Fruit fly (Drosophila melanogaster): ENCODE results near the gene dgt1.

dgt1 gene

DNA sequence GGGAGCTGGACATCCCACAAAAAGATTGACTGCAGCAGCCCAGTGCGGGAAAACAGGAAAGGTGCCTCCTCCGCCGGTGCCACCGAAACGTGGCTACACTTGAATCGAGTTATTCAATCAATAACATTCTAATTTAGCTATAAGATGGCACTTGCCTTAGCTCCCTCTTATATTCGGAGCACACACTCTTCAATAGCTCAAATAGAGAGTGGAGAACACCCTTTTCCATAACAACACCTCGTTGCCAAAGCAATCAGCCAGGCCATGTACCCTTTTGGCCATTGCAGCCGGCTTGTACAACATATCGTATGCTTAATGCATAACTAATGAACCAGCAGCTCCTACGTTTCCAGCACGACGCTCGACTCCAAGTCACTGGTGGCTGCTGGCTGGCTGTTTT, 19.5 kb downstream of the dgt1 start:
- TF ChIP-seq Sin3A (optimal IDR thresholded peaks at IDR 0.05) = no peak
- no peak for TF ChIP-seq psq (optimal IDR thresholded peaks at IDR 0.05)
- TF ChIP-seq insv (optimal IDR thresholded peaks at IDR 0.05) = no peak
- no peak for TF ChIP-seq Myc (optimal IDR thresholded peaks at IDR 0.05)
- TF ChIP-seq h (optimal IDR thresholded peaks at IDR 0.05) = no peak
- no peak for TF ChIP-seq ttk (optimal IDR thresholded peaks at IDR 0.05)

DNA sequence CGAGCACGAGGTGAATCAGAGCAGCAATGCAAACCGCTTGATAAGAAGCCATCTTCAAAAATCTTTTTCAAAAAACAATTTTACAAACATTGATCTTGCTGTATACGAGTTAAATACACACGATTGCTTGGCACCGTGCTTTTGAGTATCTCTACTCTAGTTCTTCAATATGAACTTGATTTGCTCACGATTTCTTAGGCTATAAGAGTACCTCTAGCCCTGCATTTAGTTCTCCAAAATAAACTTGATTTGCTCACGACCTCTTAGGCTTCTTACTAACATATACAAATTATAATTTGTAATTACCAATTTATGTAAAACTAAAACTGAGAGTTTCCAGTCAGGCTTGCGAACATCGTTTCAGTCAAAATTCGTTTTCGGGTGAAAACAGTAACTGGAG, 21.1 kb downstream of the dgt1 start, which contains the start of gene CG42592:
TSS of gene CG42592 (minus strand) at position 101 of the 400 bp plus-strand sequence.
- TF ChIP-seq psq (optimal IDR thresholded peaks at IDR 0.05) (no peak), Myc (optimal IDR thresholded peaks at IDR 0.05) (no peak), h (optimal IDR thresholded peaks at IDR 0.05) (no peak), insv (optimal IDR thresholded peaks at IDR 0.05) (no peak), ttk (optimal IDR thresholded peaks at IDR 0.05) (no peak), Sin3A (optimal IDR thresholded peaks at IDR 0.05) (no peak)

DNA sequence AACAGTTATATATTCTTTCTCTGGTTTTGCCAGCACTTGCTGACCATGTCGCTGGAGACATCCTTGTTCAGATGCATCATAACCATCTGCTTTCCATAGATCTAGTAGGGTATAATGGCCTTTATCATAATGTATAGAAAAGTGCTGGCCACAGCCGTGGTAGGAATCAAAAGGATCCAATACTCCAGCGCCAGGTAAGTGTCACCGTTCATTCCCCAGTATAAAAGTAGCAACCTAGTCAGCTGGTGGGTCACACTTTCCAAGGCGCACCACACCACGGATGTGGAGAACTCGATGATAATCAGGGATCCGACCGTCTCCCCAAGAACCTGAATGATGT, 21.6 kb downstream of the dgt1 start, which contains the start of gene Prtl99C:
TSS of gene Prtl99C (plus strand) at position 241 of the 340 bp plus-strand sequence.
- no peak for TF ChIP-seq insv (optimal IDR thresholded peaks at IDR 0.05)
- no peak for TF ChIP-seq h (optimal IDR thresholded peaks at IDR 0.05)
- TF ChIP-seq ttk (optimal IDR thresholded peaks at IDR 0.05) = no peak
- TF ChIP-seq psq (optimal IDR thresholded peaks at IDR 0.05) = no peak
- TF ChIP-seq Myc (optimal IDR thresholded peaks at IDR 0.05) = no peak
- no peak for TF ChIP-seq Sin3A (optimal IDR thresholded peaks at IDR 0.05)

DNA sequence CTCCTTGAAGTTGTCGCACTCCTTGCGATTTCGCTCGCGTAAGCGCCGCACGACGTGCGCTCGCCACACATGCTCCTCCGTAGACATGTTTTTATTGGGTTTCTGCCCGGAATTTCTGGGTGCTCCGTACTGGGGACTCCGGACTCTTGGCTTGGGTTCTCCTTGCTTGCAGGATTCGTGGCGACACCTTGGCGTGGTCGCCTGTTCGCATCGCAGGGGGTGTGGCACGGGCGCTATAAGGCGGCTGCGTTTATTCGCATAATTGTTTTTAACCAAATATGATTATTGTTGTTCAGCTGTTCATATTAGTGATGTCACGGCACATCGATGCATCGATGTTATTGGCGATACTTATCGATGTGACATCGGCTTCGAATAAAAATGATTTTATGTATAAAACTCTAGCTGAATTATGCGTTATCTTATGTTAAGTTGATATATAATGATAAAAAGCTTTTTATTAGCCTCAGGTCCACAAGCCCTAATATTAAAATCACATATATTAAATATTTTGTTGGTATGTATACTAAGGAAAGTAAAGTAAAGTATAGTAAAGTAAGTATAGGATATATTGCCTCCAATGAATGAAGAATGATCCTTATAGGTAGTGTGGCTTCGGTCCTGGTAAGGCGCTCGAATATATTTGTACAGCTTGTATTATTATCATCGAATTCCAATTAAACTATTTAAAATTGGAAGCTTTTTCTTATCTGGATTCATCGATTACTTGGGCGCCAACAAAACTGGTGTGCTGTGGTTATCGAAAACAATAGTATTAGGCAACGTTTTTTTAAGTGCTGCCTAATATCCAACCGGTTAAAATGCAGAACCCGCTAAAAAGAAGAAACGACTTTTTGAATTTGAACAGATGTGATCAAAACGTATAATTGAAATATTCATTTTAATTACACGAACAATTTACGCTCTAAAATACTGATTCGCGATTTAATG, 22.3 kb downstream of the dgt1 start, which contains the start of gene Atg16:
TSS of gene Atg16 (minus strand) at position 343 of the 951 bp plus-strand sequence.
- no peak for TF ChIP-seq psq (optimal IDR thresholded peaks at IDR 0.05)
- TF ChIP-seq ttk (optimal IDR thresholded peaks at IDR 0.05) = no peak
- TF ChIP-seq insv (optimal IDR thresholded peaks at IDR 0.05) = no peak
- no peak for TF ChIP-seq Myc (optimal IDR thresholded peaks at IDR 0.05)
- no peak for TF ChIP-seq Sin3A (optimal IDR thresholded peaks at IDR 0.05)
- TF ChIP-seq h (optimal IDR thresholded peaks at IDR 0.05) = no peak

DNA sequence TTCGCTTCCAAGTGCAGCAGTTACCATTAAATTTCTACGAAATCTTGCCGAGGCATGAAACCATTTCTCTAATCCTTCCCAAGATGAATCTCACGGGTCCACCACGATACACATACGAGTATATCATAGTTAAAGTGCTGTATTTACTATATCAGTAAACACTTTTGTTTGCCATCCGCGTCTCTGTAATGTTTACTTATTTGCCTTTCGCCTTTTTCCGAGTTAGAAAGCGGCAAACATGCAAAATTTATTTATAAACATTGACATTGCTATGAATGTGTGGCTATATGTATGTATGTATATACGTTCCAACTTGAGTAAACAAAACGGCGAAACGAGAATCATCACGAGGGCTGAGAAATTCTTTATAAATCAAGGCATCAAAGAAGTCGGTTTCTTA, 26.4 kb downstream of the dgt1 start:
- no peak for TF ChIP-seq Sin3A (optimal IDR thresholded peaks at IDR 0.05)

DNA sequence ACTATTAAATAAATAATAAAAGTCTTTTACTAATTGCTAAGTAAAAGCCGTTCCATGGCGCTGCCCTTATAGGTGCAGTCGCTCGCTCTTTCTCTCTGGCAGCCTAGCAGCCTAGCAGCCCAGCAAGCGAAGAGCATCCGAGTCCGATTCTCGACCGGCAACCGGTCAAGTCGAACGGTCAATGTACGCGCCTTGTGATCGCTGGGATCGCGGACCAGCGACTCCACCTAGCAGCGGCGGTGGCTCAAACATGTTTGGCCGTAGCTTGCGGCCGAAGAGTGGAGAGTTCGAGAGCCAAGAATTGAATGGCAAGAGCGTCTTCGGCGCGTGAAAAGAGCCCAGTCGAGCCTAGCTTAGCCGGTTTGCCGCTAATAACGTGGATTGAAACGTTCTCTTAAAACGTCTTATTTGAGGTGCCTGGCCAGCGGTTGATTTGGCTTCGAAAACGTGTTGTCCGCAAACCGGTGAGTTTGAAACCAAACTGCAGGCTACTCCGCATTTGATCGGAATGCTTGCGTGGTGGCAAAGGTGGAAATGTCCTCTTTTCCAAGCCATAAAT, 28.0 kb downstream of the dgt1 start:
- no peak for TF ChIP-seq Sin3A (optimal IDR thresholded peaks at IDR 0.05)
- no peak for TF ChIP-seq Myc (optimal IDR thresholded peaks at IDR 0.05)
- no peak for TF ChIP-seq h (optimal IDR thresholded peaks at IDR 0.05)
- no peak for TF ChIP-seq psq (optimal IDR thresholded peaks at IDR 0.05)
- no peak for TF ChIP-seq insv (optimal IDR thresholded peaks at IDR 0.05)
- no peak for TF ChIP-seq ttk (optimal IDR thresholded peaks at IDR 0.05)

DNA sequence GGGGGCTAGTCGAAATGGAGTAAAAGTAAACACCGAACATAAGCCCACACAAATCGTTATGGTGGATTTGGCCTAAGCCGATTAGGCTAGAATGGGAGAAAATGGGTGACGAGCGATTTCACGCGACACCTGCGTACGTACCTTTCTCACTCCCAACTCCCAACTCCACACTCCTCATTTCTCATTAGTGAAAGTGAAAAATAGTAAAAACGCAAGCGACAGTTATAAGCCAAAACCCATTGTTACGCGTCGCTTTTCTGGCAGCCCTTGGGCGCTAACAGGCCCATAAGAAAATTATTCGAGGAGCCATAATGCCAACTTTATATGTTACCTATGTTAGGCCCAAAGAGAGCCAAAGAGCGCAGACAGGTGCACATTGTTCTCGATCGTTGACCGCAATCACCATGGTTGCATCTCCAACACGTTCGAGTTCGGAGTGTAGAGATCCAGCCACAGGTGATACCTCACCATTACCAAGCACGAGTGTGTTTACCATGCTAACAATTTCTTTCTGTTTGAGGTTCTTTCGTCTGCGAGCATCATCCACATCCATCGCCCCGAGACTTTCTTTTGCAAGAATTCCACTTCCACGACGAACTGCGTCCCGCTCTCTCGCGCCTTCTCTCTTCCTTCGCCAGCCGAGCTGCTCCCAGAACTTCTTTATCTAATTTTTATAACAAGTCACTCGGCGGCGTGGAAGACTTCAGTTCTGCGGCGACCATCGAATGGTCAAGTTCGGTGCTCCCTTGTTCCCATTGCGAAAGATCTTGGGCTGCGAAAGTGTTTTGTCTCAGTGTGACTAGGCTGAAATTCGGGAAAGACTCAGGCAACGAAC, 38.6 kb downstream of the dgt1 start, which contains the start of gene neo:
TSS of gene neo (plus strand) at position 698 of the 835 bp plus-strand sequence.
- TF ChIP-seq h (optimal IDR thresholded peaks at IDR 0.05) (no peak), insv (optimal IDR thresholded peaks at IDR 0.05) (no peak), Sin3A (optimal IDR thresholded peaks at IDR 0.05) (no peak), Myc (optimal IDR thresholded peaks at IDR 0.05) (no peak), ttk (optimal IDR thresholded peaks at IDR 0.05) (no peak), psq (optimal IDR thresholded peaks at IDR 0.05) (no peak)

DNA sequence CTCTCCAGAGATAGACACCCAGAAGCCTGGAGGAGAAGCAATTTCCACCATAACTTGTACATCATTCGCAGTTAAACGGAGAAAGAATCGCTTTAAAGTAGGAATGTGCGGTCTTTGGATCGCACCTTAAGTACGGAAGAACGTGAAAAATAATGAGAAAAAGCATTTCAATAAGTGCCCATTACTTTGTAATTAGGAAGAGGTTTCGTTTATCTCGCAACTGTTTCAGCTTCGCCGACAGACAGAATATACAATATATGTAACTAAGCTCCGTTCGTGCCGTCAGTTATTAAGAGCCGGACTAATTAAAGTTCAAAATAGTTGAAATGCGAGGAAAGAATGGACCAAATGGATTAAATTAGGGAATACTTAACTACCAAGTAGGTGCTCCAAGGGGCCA, 39.6 kb downstream of the dgt1 start, which contains the start of gene CG7829:
TSS of gene CG7829 (minus strand) at position 101 of the 400 bp plus-strand sequence.
- TF ChIP-seq psq (optimal IDR thresholded peaks at IDR 0.05) (no peak), Sin3A (optimal IDR thresholded peaks at IDR 0.05) (no peak), ttk (optimal IDR thresholded peaks at IDR 0.05) (no peak), h (optimal IDR thresholded peaks at IDR 0.05) (no peak), insv (optimal IDR thresholded peaks at IDR 0.05) (no peak)

DNA sequence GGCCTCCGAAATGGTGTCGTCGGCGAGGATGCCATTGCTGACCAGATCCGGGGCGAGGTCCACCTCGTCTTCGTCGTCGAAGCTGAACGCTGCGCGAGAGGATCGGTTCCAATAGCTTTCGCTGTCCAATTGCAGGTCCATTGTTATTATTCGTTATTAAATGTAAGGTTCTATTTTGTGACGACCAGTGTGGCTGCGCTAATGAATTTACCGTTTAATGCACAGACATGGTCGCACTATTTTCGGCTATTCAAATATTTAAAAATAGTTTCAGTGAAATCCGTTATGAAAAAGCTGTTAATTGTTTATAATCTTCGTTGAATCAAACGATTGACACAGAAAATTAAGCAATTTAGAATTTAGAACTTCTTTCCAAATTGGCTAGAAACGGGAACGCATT, 41.0 kb downstream of the dgt1 start, which contains the start of gene Vps16B:
TSS of gene Vps16B (minus strand) at position 186 of the 400 bp plus-strand sequence.
- TF ChIP-seq Sin3A (optimal IDR thresholded peaks at IDR 0.05) (no peak), Myc (optimal IDR thresholded peaks at IDR 0.05) (no peak), h (optimal IDR thresholded peaks at IDR 0.05) (no peak), psq (optimal IDR thresholded peaks at IDR 0.05) (no peak), insv (optimal IDR thresholded peaks at IDR 0.05) (no peak), ttk (optimal IDR thresholded peaks at IDR 0.05) (no peak)

DNA sequence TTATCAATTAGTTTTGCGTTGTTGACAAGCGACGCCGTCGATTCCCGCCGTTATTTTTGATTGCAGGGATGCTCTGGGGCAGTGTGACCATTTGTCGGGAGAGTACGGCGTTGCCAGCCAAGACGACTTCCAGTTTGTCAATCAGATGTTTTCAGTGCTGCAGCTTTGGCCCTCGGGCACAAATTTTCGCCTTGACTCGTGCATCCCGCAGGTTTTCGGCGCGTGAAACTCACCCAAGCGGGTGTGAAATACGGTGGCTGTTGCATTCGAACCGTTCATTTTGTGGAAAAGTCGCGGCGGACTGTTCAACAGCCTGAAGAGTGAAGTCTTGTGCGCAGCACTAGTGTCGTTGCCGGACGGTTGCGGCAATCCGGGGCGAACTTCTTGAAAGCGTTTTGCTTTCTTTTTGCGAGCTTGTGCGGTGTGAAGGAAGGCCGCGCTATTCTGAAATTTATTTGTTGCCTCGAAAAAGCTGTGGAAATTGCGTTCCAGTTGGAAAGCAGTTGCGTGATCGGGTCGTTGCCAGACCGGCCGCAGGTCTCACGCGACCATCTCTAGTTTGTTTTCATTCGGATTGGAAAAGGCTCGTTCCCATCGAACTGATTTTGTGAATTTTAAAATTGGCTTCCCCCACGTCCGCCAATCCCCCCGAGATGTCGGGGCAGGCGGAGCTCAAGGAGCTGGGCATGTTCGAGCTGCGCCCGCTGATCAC, 50.5 kb downstream of the dgt1 start, which contains the start of the genes ca and ncd:
TSS of gene ca (plus strand) at position 130 of the 712 bp plus-strand sequence.
TSS of gene ncd (minus strand) at position 446 of the 712 bp plus-strand sequence.
- TF ChIP-seq Myc (optimal IDR thresholded peaks at IDR 0.05) (no peak), h (optimal IDR thresholded peaks at IDR 0.05) (no peak), ttk (optimal IDR thresholded peaks at IDR 0.05) (no peak), psq (optimal IDR thresholded peaks at IDR 0.05) (no peak)

Data from Kc167 (cell line).